Fruit fly (Drosophila melanogaster) whole organism, pupa: Measurements from ENCODE around the gene CG33286.
A peak's percentile ranks its signal among the peaks of the same experiment; 100 is the strongest.

Experiments
- CG10348 ChIP-seq: fragments of 200-800 bp; sonication (Bioruptor generic); IDR thresholded peaks from 2 replicates; pipeline ENCODE4 v1.3.6; 2022; ENCODE audit warnings: missing biosample characterization, missing genetic modification characterization
- CG12605 ChIP-seq: fragments of 200-800 bp; sonication (Bioruptor generic); IDR thresholded peaks from 2 replicates; pipeline ENCODE4 v1.3.6; 2022; ENCODE audit warnings: missing biosample characterization, missing genetic modification characterization
- CG13204 ChIP-seq: fragments of 200-800 bp; sonication (Bioruptor generic); optimal IDR thresholded peaks from 2 replicates; lab custom pipeline; 2018; ENCODE audit warnings: missing biosample characterization, mild to moderate bottlenecking, missing genetic modification characterization, moderate library complexity
- CG14655 ChIP-seq: fragments of 200-800 bp; sonication (Bioruptor generic); optimal IDR thresholded peaks from 3 replicates; lab custom pipeline; 2017; ENCODE audit warnings: mild to moderate bottlenecking, missing biosample characterization, missing genetic modification reagents, missing genetic modification characterization
- CG15710 ChIP-seq: fragments of 200-800 bp; sonication (Bioruptor generic); optimal IDR thresholded peaks from 2 replicates; lab custom pipeline; 2018; ENCODE audit warnings: missing biosample characterization, mild to moderate bottlenecking, missing genetic modification characterization, moderate library complexity
- CG17806 ChIP-seq: fragments of 200-800 bp; sonication (Bioruptor generic); optimal IDR thresholded peaks from 2 replicates; lab custom pipeline; 2018; ENCODE audit warnings: missing biosample characterization, mild to moderate bottlenecking, missing genetic modification characterization, moderate library complexity
- CG32121 ChIP-seq: fragments of 200-800 bp; sonication (Bioruptor generic); IDR thresholded peaks from 2 replicates; pipeline ENCODE4 v1.3.6; 2022; ENCODE audit warnings: missing biosample characterization, missing genetic modification characterization
- CG34367 ChIP-seq: fragments of 200-800 bp; sonication (Bioruptor generic); optimal IDR thresholded peaks from 2 replicates; lab custom pipeline; 2018; ENCODE audit warnings: missing biosample characterization, mild to moderate bottlenecking, missing genetic modification characterization
- CG4496 ChIP-seq: fragments of 200-800 bp; sonication (Bioruptor generic); IDR thresholded peaks from 3 replicates; pipeline ENCODE4 v1.3.6; 2022; ENCODE audit warnings: missing biosample characterization, missing genetic modification characterization
- CG8159 ChIP-seq: fragments of 200-800 bp; sonication (Bioruptor generic); optimal IDR thresholded peaks from 3 replicates; lab custom pipeline; 2018; ENCODE audit warnings: missing biosample characterization, mild to moderate bottlenecking, missing genetic modification characterization, moderate library complexity
- CG8301 ChIP-seq: fragments of 200-800 bp; sonication (Bioruptor generic); optimal IDR thresholded peaks from 2 replicates; lab custom pipeline; 2018; ENCODE audit warnings: missing biosample characterization, mild to moderate bottlenecking, missing genetic modification characterization
- CG9948 ChIP-seq: fragments of 200-800 bp; sonication (Bioruptor generic); optimal IDR thresholded peaks from 2 replicates; lab custom pipeline; 2018; ENCODE audit warnings: missing biosample characterization, mild to moderate bottlenecking, missing genetic modification characterization, moderate library complexity
- D1 ChIP-seq: fragments of 200-800 bp; sonication (Bioruptor generic); optimal IDR thresholded peaks from 2 replicates; lab custom pipeline; 2018; ENCODE audit warnings: missing biosample characterization, mild to moderate bottlenecking, missing genetic modification characterization, moderate library complexity
- EcR ChIP-seq: fragments of 200-800 bp; sonication (Bioruptor generic); optimal IDR thresholded peaks from 3 replicates; lab custom pipeline; 2019; ENCODE audit warnings: missing biosample characterization, missing genetic modification characterization, mild to moderate bottlenecking, moderate library complexity, missing genetic modification reagents
- Ets98B ChIP-seq: fragments of 200-800 bp; sonication (Bioruptor generic); IDR thresholded peaks from 2 replicates; pipeline ENCODE4 v1.3.6; 2022; ENCODE audit warnings: missing biosample characterization, missing genetic modification characterization
- Pif1A ChIP-seq: fragments of 200-800 bp; sonication (Bioruptor generic); optimal IDR thresholded peaks from 3 replicates; lab custom pipeline; 2016; ENCODE audit warnings: missing biosample characterization, missing genetic modification characterization
- Pif1B ChIP-seq: fragments of 200-800 bp; sonication (Bioruptor generic); optimal IDR thresholded peaks from 3 replicates; lab custom pipeline; 2016; ENCODE audit warnings: missing biosample characterization, missing genetic modification characterization
- Snoo ChIP-seq: fragments of 200-800 bp; sonication (Bioruptor generic); optimal IDR thresholded peaks from 3 replicates; lab custom pipeline; 2017; ENCODE audit warnings: missing biosample characterization, mild to moderate bottlenecking, missing genetic modification characterization, inconsistent platforms
- fd96Ca ChIP-seq: fragments of 200-800 bp; sonication (Bioruptor generic); IDR thresholded peaks from 3 replicates; pipeline ENCODE4 v1.3.6; 2022; ENCODE audit warnings: missing biosample characterization, missing genetic modification characterization
- gl ChIP-seq: fragments of 200-800 bp; sonication (Bioruptor generic); optimal IDR thresholded peaks from 2 replicates; lab custom pipeline; 2018; ENCODE audit warnings: missing biosample characterization, mild to moderate bottlenecking, missing genetic modification characterization
- rn ChIP-seq: fragments of 200-800 bp; sonication (Bioruptor generic); IDR thresholded peaks from 2 replicates; pipeline ENCODE4 v1.3.6; 2022; ENCODE audit warnings: missing biosample characterization, missing genetic modification characterization

CG33286 gene

DNA sequence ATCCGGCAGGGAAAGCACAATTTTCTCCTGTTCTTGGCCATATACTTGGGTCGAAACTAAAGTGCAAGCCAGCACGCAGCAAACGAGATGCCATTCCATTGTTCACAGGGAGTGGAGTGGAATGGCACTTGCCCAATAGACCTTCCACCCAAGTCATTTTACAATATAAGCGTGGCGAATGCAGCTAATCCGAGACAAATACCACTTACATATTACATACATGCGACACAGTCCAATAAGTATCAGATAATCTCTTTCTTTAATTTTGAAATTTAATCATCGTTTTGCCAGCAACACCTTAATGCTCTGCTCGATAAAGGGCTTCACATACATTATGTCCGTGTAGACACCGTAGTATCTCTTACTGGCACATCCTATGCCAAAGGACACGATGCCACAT is 13.2 kb downstream of the CG33286 start, which contains the start of gene CG11037:
Gene CG11037, minus strand, starts transcription at position 101 of the 400 bp plus-strand sequence.
- TF ChIP-seq Snoo (tag; lab: Kevin White, UChicago) (no peak), gl (tag; lab: Kevin White, UChicago) (no peak), CG9948 (no peak), Ets98B (GFP tag; lab: Robert Waterston, UW) (no peak), CG10348 (no peak), CG13204 (no peak), CG32121 (GFP tag; lab: Robert Waterston, UW) (no peak), EcR (no peak), Pif1B (GFP tag; lab: Kevin White, UChicago) (no peak)

DNA sequence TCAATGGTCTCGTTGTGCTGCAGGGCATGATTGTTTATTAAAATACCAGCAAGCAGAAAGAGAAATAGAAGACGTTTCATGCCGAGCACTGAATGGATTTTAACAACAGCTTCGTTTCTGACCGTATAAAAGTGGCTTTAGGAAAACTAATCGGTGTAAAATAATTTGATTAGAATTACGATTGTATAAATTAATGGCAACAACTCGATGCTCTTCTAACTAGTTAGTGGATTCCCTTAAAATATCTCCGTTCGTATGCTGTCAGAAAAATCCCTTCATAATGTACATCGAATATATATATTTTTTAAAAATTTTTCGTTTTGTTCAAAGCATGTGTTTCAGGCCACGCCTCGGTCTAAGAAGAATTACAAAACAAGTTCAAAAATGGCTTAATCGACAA is 17.9 kb downstream of the CG33286 start, which contains the start of the genes Sems and CG10588:
Gene Sems, minus strand, starts transcription at position 101 of the 400 bp plus-strand sequence.
Gene CG10588, plus strand, starts transcription at position 285 of the 400 bp plus-strand sequence.
- no peak for TF ChIP-seq EcR
- TF ChIP-seq D1 (tag; lab: Kevin White, UChicago): no peak
- no peak for TF ChIP-seq CG12605 (GFP tag; lab: Robert Waterston, UW)
- no peak for TF ChIP-seq gl (tag; lab: Kevin White, UChicago)
- TF ChIP-seq CG8301 (tag; lab: Kevin White, UChicago): no peak
- TF ChIP-seq CG4496 (GFP tag; lab: Robert Waterston, UW): no peak
- TF ChIP-seq CG8159 (tag; lab: Kevin White, UChicago): no peak
- no peak for TF ChIP-seq CG15710 (tag; lab: Kevin White, UChicago)
- TF ChIP-seq CG13204: no peak
- TF ChIP-seq CG32121 (GFP tag; lab: Robert Waterston, UW): no peak
- no peak for TF ChIP-seq fd96Ca (GFP tag; lab: Robert Waterston, UW)
- no peak for TF ChIP-seq CG9948
- no peak for TF ChIP-seq CG14655 (GFP tag; lab: Kevin White, UChicago)
- TF ChIP-seq Pif1B (GFP tag; lab: Kevin White, UChicago): no peak
- TF ChIP-seq Ets98B (GFP tag; lab: Robert Waterston, UW): no peak
- no peak for TF ChIP-seq Snoo (tag; lab: Kevin White, UChicago)
- TF ChIP-seq CG34367 (tag; lab: Kevin White, UChicago): no peak
- TF ChIP-seq Pif1A (GFP tag; lab: Kevin White, UChicago): no peak

DNA sequence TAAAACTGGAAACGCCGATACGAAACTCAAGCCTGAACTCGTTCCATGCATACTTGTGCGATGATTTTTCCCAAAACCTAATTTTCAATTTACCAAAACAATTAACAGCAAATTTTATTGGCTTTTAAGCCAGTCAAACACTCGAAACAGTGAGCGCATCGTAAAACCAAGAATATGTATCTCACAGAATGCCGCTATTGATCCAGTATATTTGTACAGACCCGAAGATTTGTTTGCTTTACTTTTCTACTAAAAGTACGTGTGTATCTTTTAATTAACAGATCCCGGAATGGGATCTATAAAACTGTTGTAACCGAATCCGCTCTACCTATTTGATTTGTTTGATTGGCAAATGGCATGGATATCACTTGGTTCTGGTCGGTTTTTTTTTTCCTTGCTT is 20.4 kb downstream of the CG33286 start:
- TF ChIP-seq CG32121 (GFP tag; lab: Robert Waterston, UW) (no peak), CG8301 (tag; lab: Kevin White, UChicago) (no peak), EcR (no peak), CG14655 (GFP tag; lab: Kevin White, UChicago) (no peak), CG8159 (tag; lab: Kevin White, UChicago) (no peak), CG9948 (no peak), rn (GFP tag; lab: Robert Waterston, UW) (no peak), CG13204 (no peak), CG17806 (no peak), CG15710 (tag; lab: Kevin White, UChicago) (no peak), Pif1B (GFP tag; lab: Kevin White, UChicago) (no peak), Pif1A (GFP tag; lab: Kevin White, UChicago) (no peak), CG10348 (no peak), Snoo (tag; lab: Kevin White, UChicago) (no peak), gl (tag; lab: Kevin White, UChicago) (no peak), CG34367 (tag; lab: Kevin White, UChicago) (no peak), CG12605 (GFP tag; lab: Robert Waterston, UW) (no peak), D1 (tag; lab: Kevin White, UChicago) (no peak)

DNA sequence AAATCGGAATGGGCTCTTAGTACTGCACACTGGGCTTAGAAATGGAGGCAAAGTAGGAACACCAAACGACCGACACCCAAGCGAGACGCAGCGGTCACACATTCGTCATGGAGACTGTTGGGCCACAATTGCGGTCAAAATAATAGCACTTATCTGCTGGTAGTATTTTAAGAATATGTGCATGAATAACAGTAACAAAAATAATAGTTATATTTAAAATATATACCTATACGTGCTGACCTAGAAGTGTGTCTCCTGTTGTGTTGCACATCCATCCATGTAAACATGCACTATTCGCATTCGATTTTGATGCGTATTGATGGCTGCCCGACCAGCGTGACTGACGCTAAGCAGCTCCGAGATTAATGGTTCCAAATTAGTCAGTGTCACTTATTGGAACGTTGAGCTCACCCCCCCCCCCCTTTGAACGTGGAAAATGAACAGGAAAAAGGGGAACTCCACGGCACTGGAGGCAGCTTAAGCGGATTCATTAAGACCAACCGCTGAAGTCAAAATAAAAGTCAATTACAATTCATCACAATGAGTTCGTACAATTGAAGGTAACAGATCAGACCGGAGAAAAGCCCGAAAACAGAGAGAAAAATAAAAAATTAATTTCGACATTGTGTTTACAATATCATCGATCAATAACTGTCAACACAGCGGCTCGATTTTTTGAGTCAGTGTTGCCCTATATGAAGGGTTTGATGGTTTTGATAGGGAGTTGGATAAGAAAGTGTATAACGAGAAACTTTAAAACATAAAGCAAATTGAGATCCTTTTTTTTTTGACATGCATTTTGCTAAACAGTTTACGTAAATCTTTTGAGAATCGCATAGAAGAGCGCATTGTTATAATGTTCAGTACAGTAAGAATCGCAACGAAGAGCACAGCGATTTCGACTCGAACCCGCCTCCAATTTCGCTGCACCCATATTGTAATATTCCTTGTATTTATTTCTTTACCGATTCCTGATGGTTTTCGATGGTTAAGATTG is 21.6 kb downstream of the CG33286 start:
- peak; percentile 44; the same call in 1 of the 2 replicates for TF ChIP-seq rn (GFP tag; lab: Robert Waterston, UW)
- TF ChIP-seq CG32121 (GFP tag; lab: Robert Waterston, UW): peak; percentile 45; the same call in 1 of the 2 replicates
- peak; percentile 28 for TF ChIP-seq CG17806
- TF ChIP-seq Ets98B (GFP tag; lab: Robert Waterston, UW): peak; percentile 48; the same call in 1 of the 2 replicates
- TF ChIP-seq gl (tag; lab: Kevin White, UChicago): no peak
- TF ChIP-seq EcR: no peak
- TF ChIP-seq D1 (tag; lab: Kevin White, UChicago): no peak
- TF ChIP-seq CG12605 (GFP tag; lab: Robert Waterston, UW): peak; percentile 73; the same call in 1 of the 2 replicates
- TF ChIP-seq Pif1B (GFP tag; lab: Kevin White, UChicago): no peak
- peak; percentile 8 for TF ChIP-seq CG14655 (GFP tag; lab: Kevin White, UChicago)
- peak; percentile 74; the same call in 2 of the 3 replicates for TF ChIP-seq CG4496 (GFP tag; lab: Robert Waterston, UW)
- TF ChIP-seq CG10348: no peak
- no peak for TF ChIP-seq Pif1A (GFP tag; lab: Kevin White, UChicago)
- peak; percentile 75 for TF ChIP-seq fd96Ca (GFP tag; lab: Robert Waterston, UW)
- TF ChIP-seq CG13204: no peak
- TF ChIP-seq CG8301 (tag; lab: Kevin White, UChicago): peak; percentile 13
- TF ChIP-seq Snoo (tag; lab: Kevin White, UChicago): peak; percentile 42
- TF ChIP-seq CG8159 (tag; lab: Kevin White, UChicago): peak; percentile 33
- peak; percentile 24 for TF ChIP-seq CG15710 (tag; lab: Kevin White, UChicago)
- peak; percentile 35 for TF ChIP-seq CG9948
- no peak for TF ChIP-seq CG34367 (tag; lab: Kevin White, UChicago)

DNA sequence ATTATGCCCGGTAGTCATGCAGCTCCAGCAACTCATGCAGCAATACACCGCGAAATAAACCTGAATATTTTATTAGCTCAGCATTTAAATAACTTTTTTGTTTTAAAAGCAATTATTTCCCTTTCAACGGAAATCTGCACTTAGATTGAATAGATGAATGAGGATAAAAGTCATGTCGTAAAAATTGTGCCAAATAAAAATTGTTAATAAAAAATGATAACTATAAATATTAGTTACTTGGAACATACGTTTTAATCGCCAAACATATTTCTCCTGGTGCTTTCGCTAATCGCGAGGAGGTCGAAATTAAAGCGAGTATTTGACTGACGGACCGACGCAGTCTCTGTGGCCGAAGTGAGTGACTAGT is 22.4 kb downstream of the CG33286 start:
- peak; percentile 72 for TF ChIP-seq CG14655 (GFP tag; lab: Kevin White, UChicago)
- peak; percentile 13 for TF ChIP-seq D1 (tag; lab: Kevin White, UChicago)
- TF ChIP-seq CG15710 (tag; lab: Kevin White, UChicago): peak; percentile 77
- peak; percentile 62 for TF ChIP-seq CG8301 (tag; lab: Kevin White, UChicago)
- no peak for TF ChIP-seq CG12605 (GFP tag; lab: Robert Waterston, UW)
- no peak for TF ChIP-seq EcR
- TF ChIP-seq Ets98B (GFP tag; lab: Robert Waterston, UW): no peak
- TF ChIP-seq Pif1A (GFP tag; lab: Kevin White, UChicago): peak; percentile 58
- peak; percentile 40 for TF ChIP-seq gl (tag; lab: Kevin White, UChicago)
- TF ChIP-seq Pif1B (GFP tag; lab: Kevin White, UChicago): peak; percentile 27
- TF ChIP-seq CG8159 (tag; lab: Kevin White, UChicago): peak; percentile 83
- peak; percentile 73 for TF ChIP-seq CG17806
- no peak for TF ChIP-seq rn (GFP tag; lab: Robert Waterston, UW)
- no peak for TF ChIP-seq CG4496 (GFP tag; lab: Robert Waterston, UW)
- TF ChIP-seq CG13204: no peak
- no peak for TF ChIP-seq CG10348
- no peak for TF ChIP-seq fd96Ca (GFP tag; lab: Robert Waterston, UW)
- TF ChIP-seq Snoo (tag; lab: Kevin White, UChicago): peak; percentile 21
- peak; percentile 71 for TF ChIP-seq CG9948
- peak; percentile 77 for TF ChIP-seq CG34367 (tag; lab: Kevin White, UChicago)
- peak; percentile 16; the same call in 1 of the 2 replicates for TF ChIP-seq CG32121 (GFP tag; lab: Robert Waterston, UW)
